Worm (Caenorhabditis elegans) whole organism, L3 larva: ENCODE results near the gene E02H1.6.

Source experiments
- egl-5 ChIP-seq: fragments of 150-350 bp; optimal IDR thresholded peaks from 2 replicates; lab custom pipeline; 2017; ENCODE audit warnings: missing biosample characterization, missing genetic modification reagents, missing genetic modification characterization, inconsistent platforms
- lin-39 ChIP-seq: fragments of 150-350 bp; optimal IDR thresholded peaks from 2 replicates; lab custom pipeline; 2018; ENCODE audit warnings: missing biosample characterization, missing genetic modification reagents, missing genetic modification characterization
- nhr-11 ChIP-seq: fragments of 150-350 bp; optimal IDR thresholded peaks from 2 replicates; lab custom pipeline; 2014; ENCODE audit warnings: missing biosample characterization, missing genetic modification characterization
- nhr-25 ChIP-seq: sonication (generic microtip); optimal IDR thresholded peaks from 2 replicates; lab custom pipeline; 2017; ENCODE audit warnings: missing biosample characterization, missing genetic modification characterization
- pqm-1 ChIP-seq: fragments of 150-350 bp; optimal IDR thresholded peaks from 2 replicates; lab custom pipeline; 2017; ENCODE audit warnings: missing biosample characterization, missing genetic modification characterization, inconsistent platforms
- skn-1 ChIP-seq: fragments of 150-350 bp; optimal IDR thresholded peaks from 2 replicates; lab custom pipeline; 2014; ENCODE audit warnings: missing biosample characterization, missing genetic modification characterization
- unc-62 ChIP-seq: fragments of 150-350 bp; sonication (generic microtip); optimal IDR thresholded peaks from 4 replicates; lab custom pipeline; 2014; ENCODE audit warnings: missing biosample characterization, missing genetic modification reagents, missing genetic modification characterization
- zag-1 ChIP-seq: fragments of 150-350 bp; optimal IDR thresholded peaks from 2 replicates; lab custom pipeline; 2014; ENCODE audit warnings: missing biosample characterization, missing genetic modification characterization
- ztf-11 ChIP-seq: fragments of 150-350 bp; optimal IDR thresholded peaks from 2 replicates; lab custom pipeline; 2014; ENCODE audit warnings: missing biosample characterization, missing genetic modification characterization

ce11 chrII:9591071-9591470 lies 5.4 kb upstream of the E02H1.6 start, which contains the start of the genes E02H1.1 and tag-124:
- TF ChIP-seq nhr-25 (tag; lab: Kevin White, UChicago), result peak; percentile 74
- no peak for TF ChIP-seq lin-39 (tag; lab: Kevin White, UChicago)
- TF ChIP-seq pqm-1, result peak; percentile 21
- no peak for TF ChIP-seq unc-62 (GFP tag; lab: Kevin White, UChicago)
- TF ChIP-seq zag-1, result no peak
- peak; percentile 34 for TF ChIP-seq nhr-11 (tag; lab: Kevin White, UChicago)
- TF ChIP-seq egl-5 (tag; lab: Kevin White, UChicago), result no peak
- TF ChIP-seq skn-1, result no peak
- TF ChIP-seq ztf-11, result no peak
